Fruit fly (Drosophila melanogaster) whole organism, embryonic: Measurements from ENCODE around the gene Plap.

Experiments
- Aef1 ChIP-seq: fragments of 200-800 bp; sonication (Bioruptor generic); IDR thresholded peaks from 3 replicates; pipeline ENCODE4 v1.3.6; 2022; ENCODE audit warnings: missing biosample characterization, missing genetic modification characterization
- Antp ChIP-seq: fragments of 200-800 bp; sonication (Bioruptor generic); optimal IDR thresholded peaks from 3 replicates; lab custom pipeline; 2016; ENCODE audit warnings: missing biosample characterization, missing genetic modification characterization
- Atf6 ChIP-seq: fragments of 200-800 bp; sonication (Bioruptor generic); IDR thresholded peaks from 2 replicates; pipeline ENCODE4 v1.3.6; 2022; ENCODE audit warnings: missing biosample characterization, missing genetic modification characterization
- Blimp-1 ChIP-seq: fragments of 200-800 bp; sonication (Bioruptor generic); optimal IDR thresholded peaks from 3 replicates; lab custom pipeline; 2018; ENCODE audit warnings: missing biosample characterization, missing genetic modification characterization, mild to moderate bottlenecking, moderate library complexity, missing genetic modification reagents
- CG10959 ChIP-seq: fragments of 200-800 bp; sonication (Bioruptor generic); IDR thresholded peaks from 2 replicates; pipeline ENCODE4 v1.3.6; 2022; ENCODE audit warnings: missing biosample characterization, missing genetic modification characterization
- CG12659 ChIP-seq: fragments of 200-800 bp; sonication (Bioruptor generic); optimal IDR thresholded peaks from 3 replicates; lab custom pipeline; 2017; ENCODE audit warnings: mild to moderate bottlenecking, missing biosample characterization, missing genetic modification reagents, missing genetic modification characterization
- CG13424 ChIP-seq: fragments of 200-800 bp; sonication (Bioruptor generic); optimal IDR thresholded peaks from 2 replicates; lab custom pipeline; 2019; ENCODE audit warnings: missing biosample characterization, mild to moderate bottlenecking, missing genetic modification characterization, moderate library complexity
- CG14050 ChIP-seq: fragments of 200-800 bp; sonication (Bioruptor generic); IDR thresholded peaks from 3 replicates; pipeline ENCODE4 v1.3.6; 2022; ENCODE audit warnings: missing biosample characterization, missing genetic modification characterization
- CG1529 ChIP-seq: fragments of 200-800 bp; sonication (Bioruptor generic); optimal IDR thresholded peaks from 3 replicates; lab custom pipeline; 2018; ENCODE audit warnings: missing biosample characterization, missing genetic modification characterization
- CG15601 ChIP-seq: fragments of 200-800 bp; sonication (Bioruptor generic); optimal IDR thresholded peaks from 3 replicates; lab custom pipeline; 2019; ENCODE audit warnings: missing biosample characterization, mild to moderate bottlenecking, missing genetic modification characterization, moderate library complexity
- CG17359 ChIP-seq: fragments of 200-800 bp; sonication (Bioruptor generic); optimal IDR thresholded peaks from 3 replicates; lab custom pipeline; 2018; ENCODE audit warnings: missing biosample characterization, mild to moderate bottlenecking, missing genetic modification characterization, moderate library complexity
- CG17912 ChIP-seq: fragments of 200-800 bp; sonication (Bioruptor generic); optimal IDR thresholded peaks from 2 replicates; lab custom pipeline; 2018; ENCODE audit warnings: missing biosample characterization, mild to moderate bottlenecking, missing genetic modification characterization
- CG1792 ChIP-seq: fragments of 200-800 bp; sonication (Bioruptor generic); optimal IDR thresholded peaks from 2 replicates; lab custom pipeline; 2016; ENCODE audit warnings: missing biosample characterization, missing genetic modification characterization
- CG2116 ChIP-seq: fragments of 200-800 bp; sonication (Bioruptor generic); optimal IDR thresholded peaks from 3 replicates; lab custom pipeline; 2018; ENCODE audit warnings: missing biosample characterization, mild to moderate bottlenecking, missing genetic modification characterization
- CG3995 ChIP-seq: fragments of 200-800 bp; sonication (Bioruptor generic); optimal IDR thresholded peaks from 3 replicates; lab custom pipeline; 2016; ENCODE audit warnings: missing biosample characterization, missing genetic modification characterization
- CG42726 ChIP-seq: fragments of 200-800 bp; sonication (Bioruptor generic); IDR thresholded peaks from 2 replicates; pipeline ENCODE4 v1.3.6; 2022; ENCODE audit warnings: missing biosample characterization, missing genetic modification characterization; ENCODE audit not compliant: partially characterized antibody
- CG4617 ChIP-seq: fragments of 200-800 bp; sonication (Bioruptor generic); optimal IDR thresholded peaks from 3 replicates; lab custom pipeline; 2016; ENCODE audit warnings: missing biosample characterization, missing genetic modification characterization, borderline replicate concordance
- CG4730 ChIP-seq: fragments of 200-800 bp; sonication (Bioruptor generic); IDR thresholded peaks from 2 replicates; pipeline ENCODE4 v1.3.6; 2022; ENCODE audit warnings: missing biosample characterization, missing genetic modification characterization
- CG4854 ChIP-seq: fragments of 200-800 bp; sonication (Bioruptor generic); optimal IDR thresholded peaks from 2 replicates; lab custom pipeline; 2016; ENCODE audit warnings: missing biosample characterization, missing genetic modification characterization, inconsistent platforms
- CG7839 ChIP-seq: fragments of 200-800 bp; sonication (Bioruptor generic); optimal IDR thresholded peaks from 3 replicates; lab custom pipeline; 2018; ENCODE audit warnings: missing biosample characterization, mild to moderate bottlenecking, missing genetic modification characterization, moderate library complexity
- E2f1 ChIP-seq: fragments of 200-800 bp; sonication (Bioruptor generic); IDR thresholded peaks from 2 replicates; pipeline ENCODE4 v1.3.6; 2022; ENCODE audit warnings: missing biosample characterization, missing genetic modification characterization
- HLHmδ ChIP-seq: fragments of 200-800 bp; sonication (Bioruptor generic); optimal IDR thresholded peaks from 2 replicates; lab custom pipeline; 2018; ENCODE audit warnings: missing biosample characterization, mild to moderate bottlenecking, missing genetic modification characterization, moderate library complexity
- Sry-δ ChIP-seq: fragments of 200-800 bp; sonication (Bioruptor generic); optimal IDR thresholded peaks from 2 replicates; lab custom pipeline; 2016; ENCODE audit warnings: missing biosample characterization, missing genetic modification characterization
- Taf1 ChIP-seq: fragments of 200-800 bp; sonication (Bioruptor generic); IDR thresholded peaks from 2 replicates; pipeline ENCODE4 v1.3.6; 2022; ENCODE audit warnings: missing biosample characterization, missing genetic modification characterization
- Trl ChIP-seq, 3 experiments: fragments of >200 bp in 2 of 3; fragments of 200-800 bp in 1 of 3; sonication (Bioruptor generic) in 1 of 3; optimal IDR thresholded peaks; 2 replicates in 1 of 3; 3 replicates in 2 of 3; lab custom pipeline; 2016 to 2017; ENCODE audit warnings: missing biosample characterization in 1 of 3, missing genetic modification characterization in 1 of 3
- YL-1 ChIP-seq: fragments of 200-800 bp; sonication (Bioruptor generic); optimal IDR thresholded peaks from 3 replicates; lab custom pipeline; 2017; ENCODE audit warnings: missing biosample characterization, mild to moderate bottlenecking, missing genetic modification characterization
- amos ChIP-seq: fragments of 200-800 bp; sonication (Bioruptor generic); IDR thresholded peaks from 2 replicates; pipeline ENCODE4 v1.3.6; 2022; ENCODE audit warnings: missing biosample characterization, missing genetic modification characterization; ENCODE audit not compliant: partially characterized antibody
- ara ChIP-seq: fragments of 200-800 bp; sonication (Bioruptor generic); IDR thresholded peaks from 2 replicates; pipeline ENCODE4 v1.3.6; 2022; ENCODE audit warnings: missing biosample characterization, missing genetic modification characterization
- bowl ChIP-seq: fragments of 200-800 bp; sonication (Bioruptor generic); IDR thresholded peaks from 2 replicates; pipeline ENCODE4 v1.3.6; 2022; ENCODE audit warnings: missing biosample characterization, missing genetic modification characterization
- bsh ChIP-seq, 2 experiments: fragments of 200-800 bp; sonication (Bioruptor generic); optimal IDR thresholded peaks; 2 replicates each; lab custom pipeline; 2017 to 2018; ENCODE audit warnings: mild to moderate bottlenecking in 2 of 2, missing biosample characterization in 2 of 2, missing genetic modification characterization in 2 of 2, moderate library complexity in 1 of 2
- cas ChIP-seq: fragments of 200-800 bp; sonication (Bioruptor generic); IDR thresholded peaks from 2 replicates; pipeline ENCODE4 v1.3.6; 2022; ENCODE audit warnings: missing biosample characterization, missing genetic modification characterization
- fd102C ChIP-seq: fragments of 200-800 bp; sonication (Bioruptor generic); optimal IDR thresholded peaks from 2 replicates; lab custom pipeline; 2018; ENCODE audit warnings: missing biosample characterization, mild to moderate bottlenecking, missing genetic modification characterization, moderate library complexity
- gcm2 ChIP-seq: fragments of 200-800 bp; sonication (Bioruptor generic); optimal IDR thresholded peaks from 2 replicates; lab custom pipeline; 2016; ENCODE audit warnings: missing biosample characterization, missing genetic modification characterization
- gfzf ChIP-seq: fragments of 200-800 bp; sonication (Bioruptor generic); optimal IDR thresholded peaks from 2 replicates; lab custom pipeline; 2016; ENCODE audit warnings: missing biosample characterization, mild to moderate bottlenecking, missing genetic modification characterization, moderate library complexity
- h ChIP-seq: fragments of >200 bp; optimal IDR thresholded peaks from 2 replicates; lab custom pipeline; 2017
- ham ChIP-seq: fragments of 200-800 bp; sonication (Bioruptor generic); IDR thresholded peaks from 2 replicates; pipeline ENCODE4 v1.3.6; 2022; ENCODE audit warnings: missing biosample characterization, missing genetic modification characterization
- hb ChIP-seq: fragments of 200-800 bp; sonication (Bioruptor generic); IDR thresholded peaks from 3 replicates; pipeline ENCODE4 v1.3.6; 2022; ENCODE audit warnings: missing biosample characterization, missing genetic modification characterization; ENCODE audit not compliant: partially characterized antibody
- inv ChIP-seq: fragments of 200-800 bp; sonication (Bioruptor generic); IDR thresholded peaks from 2 replicates; pipeline ENCODE4 v1.3.6; 2022; ENCODE audit warnings: missing biosample characterization, missing genetic modification characterization; ENCODE audit not compliant: partially characterized antibody
- mirr ChIP-seq: fragments of 200-800 bp; sonication (Bioruptor generic); optimal IDR thresholded peaks from 3 replicates; lab custom pipeline; 2018; ENCODE audit warnings: missing biosample characterization, mild to moderate bottlenecking, missing genetic modification characterization
- nom ChIP-seq: fragments of 200-800 bp; sonication (Bioruptor generic); optimal IDR thresholded peaks from 2 replicates; lab custom pipeline; 2017; ENCODE audit warnings: missing biosample characterization, missing genetic modification characterization, mild to moderate bottlenecking, moderate library complexity, missing genetic modification reagents
- pan ChIP-seq, 4 experiments: fragments of >200 bp in 3 of 4; fragments of 200-800 bp in 1 of 4; sonication (Bioruptor generic) in 1 of 4; optimal IDR thresholded peaks in 3 of 4; IDR thresholded peaks in 1 of 4; 2 replicates each; pipeline versions ENCODE4 v1.3.6 to Lab custom; 2017 to 2022; ENCODE audit warnings: missing biosample characterization in 2 of 4, missing genetic modification characterization in 2 of 4, mixed read lengths in 1 of 4
- repo ChIP-seq: fragments of 200-800 bp; sonication (Bioruptor generic); optimal IDR thresholded peaks from 2 replicates; lab custom pipeline; 2016; ENCODE audit warnings: missing biosample characterization, missing genetic modification characterization
- shn ChIP-seq: fragments of 200-800 bp; sonication (Bioruptor generic); optimal IDR thresholded peaks from 3 replicates; lab custom pipeline; 2016; ENCODE audit warnings: missing biosample characterization, missing genetic modification characterization
- toy ChIP-seq: fragments of 200-800 bp; sonication (Bioruptor generic); IDR thresholded peaks from 2 replicates; pipeline ENCODE4 v1.3.6; 2022; ENCODE audit warnings: missing biosample characterization, missing genetic modification characterization
- trh ChIP-seq: fragments of 200-800 bp; sonication (Bioruptor generic); optimal IDR thresholded peaks from 2 replicates; lab custom pipeline; 2016; ENCODE audit warnings: missing biosample characterization, missing genetic modification characterization
- unc-4 ChIP-seq: fragments of 200-800 bp; sonication (Bioruptor generic); IDR thresholded peaks from 2 replicates; pipeline ENCODE4 v1.3.6; 2022; ENCODE audit warnings: missing biosample characterization, missing genetic modification characterization; ENCODE audit not compliant: partially characterized antibody
- zen2 ChIP-seq: fragments of 200-800 bp; sonication (Bioruptor generic); IDR thresholded peaks from 3 replicates; pipeline ENCODE4 v1.3.6; 2022; ENCODE audit warnings: missing biosample characterization, missing genetic modification characterization; ENCODE audit not compliant: partially characterized antibody

The Plap gene

dm6 chr2L:1144371-1145360 lies 25.5 kb downstream of the Plap start (continued):
- no peak for TF ChIP-seq repo
- TF ChIP-seq Aef1: peak; percentile 16; the same call in 1 of the 3 replicates
- TF ChIP-seq YL-1 (GFP tag; lab: Kevin White, UChicago): no peak
- TF ChIP-seq shn (GFP tag; lab: Kevin White, UChicago): no peak
- peak; percentile 28 for TF ChIP-seq Antp
- peak; percentile 24 for TF ChIP-seq CG4854 (GFP tag; lab: Kevin White, UChicago)
- no peak for TF ChIP-seq mirr
- TF ChIP-seq Trl (optimal IDR thresholded peaks at IDR 0.05; lab: Kevin White, UChicago): no peak
- TF ChIP-seq Trl (GFP tag; optimal IDR thresholded peaks at IDR 0.05; lab: Kevin White, UChicago): no peak
- no peak for TF ChIP-seq fd102C
- no peak for TF ChIP-seq bowl (GFP tag; lab: Robert Waterston, UW)
- TF ChIP-seq zen2 (GFP tag; lab: Robert Waterston, UW): no peak
- TF ChIP-seq CG10959 (GFP tag; lab: Robert Waterston, UW): no peak
- no peak for TF ChIP-seq CG17912
- peak; percentile 67 for TF ChIP-seq CG7839 (tag; lab: Kevin White, UChicago)
- TF ChIP-seq CG3995 (GFP tag; lab: Kevin White, UChicago): no peak
- TF ChIP-seq gcm2 (GFP tag; lab: Kevin White, UChicago): no peak
- TF ChIP-seq CG17359: peak; percentile 71
- no peak for TF ChIP-seq h (lab: Kevin White, UChicago)
- peak; percentile 23 for TF ChIP-seq CG12659 (GFP tag; lab: Kevin White, UChicago)
- no peak for TF ChIP-seq gfzf (GFP tag; lab: Kevin White, UChicago)
- TF ChIP-seq E2f1 (GFP tag; lab: Robert Waterston, UW): no peak; the same call in 1 of the 2 replicates
- TF ChIP-seq CG14050 (GFP tag; lab: Robert Waterston, UW): no peak
- TF ChIP-seq unc-4 (GFP tag; lab: Robert Waterston, UW): no peak
- 0 out of 2 replicates have a peak, but pooled peaks have one; percentile 30 for TF ChIP-seq Atf6 (GFP tag; lab: Robert Waterston, UW)
- TF ChIP-seq amos: no peak
- peak; percentile 42 for TF ChIP-seq CG1529 (GFP tag; lab: Kevin White, UChicago)
- TF ChIP-seq pan (optimal IDR thresholded peaks at IDR 0.05; lab: Kevin White, UChicago): no peak
- peak in 1 of 2 experiments; percentile 40 for TF ChIP-seq pan (GFP tag; optimal IDR thresholded peaks at IDR 0.05 in 1 of 2, IDR thresholded peaks at IDR 0.05 in 1 of 2)
- no peak for TF ChIP-seq Taf1 (GFP tag; lab: Robert Waterston, UW)
- TF ChIP-seq hb (GFP tag; lab: Robert Waterston, UW): no peak
- TF ChIP-seq Sry-δ (GFP tag; lab: Kevin White, UChicago): no peak
- TF ChIP-seq HLHmδ (GFP tag; lab: Kevin White, UChicago): no peak
- peak; percentile 54 for TF ChIP-seq CG15601 (tag; lab: Kevin White, UChicago)
- no peak for TF ChIP-seq trh (GFP tag; lab: Kevin White, UChicago)
- TF ChIP-seq CG42726 (GFP tag; lab: Robert Waterston, UW): no peak
- TF ChIP-seq CG13424 (tag; lab: Kevin White, UChicago): peak; percentile 62
- TF ChIP-seq CG4617 (GFP tag; lab: Kevin White, UChicago): no peak
- peak; percentile 7 to 71 for TF ChIP-seq bsh (GFP tag; optimal IDR thresholded peaks at IDR 0.05; lab: Kevin White, UChicago)
- TF ChIP-seq CG2116 (GFP tag; lab: Kevin White, UChicago): no peak
- TF ChIP-seq ham (GFP tag; lab: Robert Waterston, UW): no peak
- TF ChIP-seq cas: peak; percentile 31; the same call in 1 of the 2 replicates
- no peak for TF ChIP-seq inv (GFP tag; lab: Robert Waterston, UW)
- peak; percentile 72 for TF ChIP-seq Blimp-1 (GFP tag; lab: Kevin White, UChicago)
- TF ChIP-seq toy (GFP tag; lab: Robert Waterston, UW): no peak
- TF ChIP-seq CG4730 (GFP tag; lab: Robert Waterston, UW): 0 out of 2 replicates have a peak, but pooled peaks have one; percentile 10
- no peak for TF ChIP-seq CG1792 (GFP tag; lab: Kevin White, UChicago)
- no peak for TF ChIP-seq ara (GFP tag; lab: Robert Waterston, UW)
- TF ChIP-seq nom (GFP tag; lab: Kevin White, UChicago): no peak
